Worm (Caenorhabditis elegans): ENCODE data around the gene F54F2.9.

DNA sequence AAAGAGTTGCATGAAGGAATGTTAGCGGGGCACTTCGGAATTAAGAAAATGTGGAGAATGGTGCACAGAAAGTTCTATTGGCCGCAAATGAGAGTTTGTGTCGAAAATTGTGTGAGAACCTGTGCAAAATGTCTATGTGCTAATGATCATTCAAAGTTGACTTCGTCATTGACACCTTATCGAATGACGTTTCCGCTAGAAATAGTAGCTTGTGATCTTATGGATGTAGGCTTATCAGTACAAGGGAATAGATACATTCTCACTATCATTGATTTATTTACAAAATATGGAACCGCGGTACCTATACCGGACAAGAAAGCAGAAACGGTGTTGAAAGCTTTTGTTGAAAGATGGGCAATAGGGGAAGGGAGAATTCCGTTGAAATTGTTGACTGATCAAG is 31.5 kb upstream of the F54F2.9 start:
- no peak for TF ChIP-seq dao-5 (tag; optimal IDR thresholded peaks at IDR 0.05)
- TF ChIP-seq him-1 (tag; optimal IDR thresholded peaks at IDR 0.05) = no peak
